Worm (Caenorhabditis elegans): ENCODE results near the gene T28F3.11.
A peak's percentile ranks its signal among the peaks of the same experiment; 100 is the strongest.

T28F3.11 gene

DNA sequence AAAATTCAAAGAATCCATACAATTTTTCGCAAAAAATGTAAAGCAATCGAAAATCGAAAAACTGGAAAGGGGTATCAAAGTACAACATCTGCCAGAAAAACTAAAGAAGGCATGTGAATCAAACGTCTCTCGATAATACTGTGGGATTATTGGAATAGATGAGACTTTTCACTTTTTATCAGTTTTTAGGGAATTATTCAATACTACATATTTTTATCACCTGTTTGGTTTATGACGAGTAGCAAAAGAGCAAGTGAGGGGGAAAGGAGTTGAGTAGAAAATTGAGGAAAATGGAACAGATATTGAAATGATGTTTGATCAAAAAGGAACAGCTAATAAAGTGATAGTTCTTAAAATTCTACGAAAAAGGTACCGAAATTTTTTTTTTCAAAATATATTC is 1.6 kb upstream of the T28F3.11 start:
- TF ChIP-seq alr-1 (tag; optimal IDR thresholded peaks at IDR 0.05): no peak
- TF ChIP-seq unc-55 (GFP tag; optimal IDR thresholded peaks at IDR 0.05): peak; percentile 11

- TF ChIP-seq nhr-129 (tag; optimal IDR thresholded peaks at IDR 0.05) (peak; percentile 43), Y55F3AM.14 (GFP tag; optimal IDR thresholded peaks at IDR 0.05) (no peak), fos-1 (tag; optimal IDR thresholded peaks at IDR 0.05) (peak; percentile 23)
Observed at ce11 chrIV:17292350-17292749, 871 bp upstream of the T28F3.11 start.

- TF ChIP-seq nhr-129 (tag; optimal IDR thresholded peaks at IDR 0.05): peak; percentile 55
- no peak for TF ChIP-seq nhr-12 (tag; optimal IDR thresholded peaks at IDR 0.05)
Observed at ce11 chrIV:17287908-17288675, 3.4 kb downstream of the T28F3.11 start, which contains the start of gene zipt-7.1. Gene zipt-7.1 (minus strand): TSS chrIV:17288139.

ce11 chrIV:17285263-17285662 is 6.2 kb downstream of the T28F3.11 start:
- TF ChIP-seq sem-4 (tag; optimal IDR thresholded peaks at IDR 0.05): no peak
- TF ChIP-seq nhr-237 (tag; optimal IDR thresholded peaks at IDR 0.05): no peak
- no peak for TF ChIP-seq nhr-77 (tag; optimal IDR thresholded peaks at IDR 0.05)
- no peak for TF ChIP-seq egl-27 (tag; optimal IDR thresholded peaks at IDR 0.05)
- TF ChIP-seq dmd-4 (tag; optimal IDR thresholded peaks at IDR 0.05): no peak
- no peak for TF ChIP-seq nhr-10 (tag; optimal IDR thresholded peaks at IDR 0.05)
- peak; percentile 91 for TF ChIP-seq unc-55 (GFP tag; optimal IDR thresholded peaks at IDR 0.05)
- no peak for TF ChIP-seq gmeb-1 (tag; optimal IDR thresholded peaks at IDR 0.05)
- TF ChIP-seq mbf-1 (tag; optimal IDR thresholded peaks at IDR 0.05): no peak
- TF ChIP-seq nhr-129 (tag; optimal IDR thresholded peaks at IDR 0.05): peak; percentile 50
- no peak for TF ChIP-seq lin-11 (tag; optimal IDR thresholded peaks at IDR 0.05)
- TF ChIP-seq lin-13 (GFP tag; optimal IDR thresholded peaks at IDR 0.05): peak; percentile 7
- no peak for TF ChIP-seq elt-1 (tag; optimal IDR thresholded peaks at IDR 0.05)
- TF ChIP-seq ztf-1 (GFP tag; conservative IDR thresholded peaks at IDR 0.05): no peak
- no peak for TF ChIP-seq ceh-16 (tag; optimal IDR thresholded peaks at IDR 0.05)
- TF ChIP-seq Y55F3AM.14 (GFP tag; optimal IDR thresholded peaks at IDR 0.05): no peak
- TF ChIP-seq nhr-21 (tag; optimal IDR thresholded peaks at IDR 0.05): no peak
- no peak for TF ChIP-seq elt-3 (tag; optimal IDR thresholded peaks at IDR 0.05)
- no peak for TF ChIP-seq blmp-1 (tag; optimal IDR thresholded peaks at IDR 0.05; ENCODE audit: insufficient read depth)
- TF ChIP-seq ama-1 (optimal IDR thresholded peaks at IDR 0.05): no peak
- no peak for TF ChIP-seq R02D3.7 (tag; optimal IDR thresholded peaks at IDR 0.05)
- no peak for TF ChIP-seq lin-39 (tag; optimal IDR thresholded peaks at IDR 0.05)
- peak; percentile 69 for TF ChIP-seq crh-2 (tag; optimal IDR thresholded peaks at IDR 0.05)
- no peak for TF ChIP-seq F13H6.1 (tag; optimal IDR thresholded peaks at IDR 0.05)
- no peak for TF ChIP-seq nhr-25 (tag; optimal IDR thresholded peaks at IDR 0.05)
- TF ChIP-seq ztf-4 (tag; optimal IDR thresholded peaks at IDR 0.05): peak; percentile 18
- no peak for TF ChIP-seq snpc-4 (tag; optimal IDR thresholded peaks at IDR 0.05)
- TF ChIP-seq ZK546.5 (tag; optimal IDR thresholded peaks at IDR 0.05): no peak
- no peak for TF ChIP-seq mab-5 (tag; optimal IDR thresholded peaks at IDR 0.05)
- TF ChIP-seq C34F6.9 (tag; optimal IDR thresholded peaks at IDR 0.05): peak; percentile 52
- TF ChIP-seq mdl-1 (tag; optimal IDR thresholded peaks at IDR 0.05): no peak
- TF ChIP-seq sma-3 (GFP tag; optimal IDR thresholded peaks at IDR 0.05): no peak
- TF ChIP-seq nhr-12 (tag; optimal IDR thresholded peaks at IDR 0.05): no peak
- TF ChIP-seq unc-62 (GFP tag; optimal IDR thresholded peaks at IDR 0.05): no peak
- no peak for TF ChIP-seq skn-1 (tag; optimal IDR thresholded peaks at IDR 0.05)
- peak in 1 of 2 experiments; percentile 56 for TF ChIP-seq lsy-2 (tag; optimal IDR thresholded peaks at IDR 0.05)
- peak; percentile 31 for TF ChIP-seq zag-1 (tag; optimal IDR thresholded peaks at IDR 0.05)
- TF ChIP-seq ceh-82 (tag; optimal IDR thresholded peaks at IDR 0.05): no peak
- no peak for TF ChIP-seq nhr-6 (tag; optimal IDR thresholded peaks at IDR 0.05)
- no peak for TF ChIP-seq fos-1 (tag; optimal IDR thresholded peaks at IDR 0.05)
- TF ChIP-seq peb-1 (tag; optimal IDR thresholded peaks at IDR 0.05): no peak
- TF ChIP-seq unc-39 (tag; optimal IDR thresholded peaks at IDR 0.05): no peak
- TF ChIP-seq alr-1 (tag; optimal IDR thresholded peaks at IDR 0.05): no peak
- peak; percentile 66 for TF ChIP-seq sma-9 (GFP tag; optimal IDR thresholded peaks at IDR 0.05)
- no peak for TF ChIP-seq sma-9 (tag; optimal IDR thresholded peaks at IDR 0.05)
- TF ChIP-seq nhr-11 (tag; optimal IDR thresholded peaks at IDR 0.05): no peak
- no peak for TF ChIP-seq nhr-23 (tag; optimal IDR thresholded peaks at IDR 0.05)
- TF ChIP-seq ztf-11 (tag; optimal IDR thresholded peaks at IDR 0.05): no peak

All from whole organism, L2 larva.